Fruit fly (Drosophila melanogaster) whole organism, embryonic: ENCODE data around the gene Lim3.
A peak's percentile ranks its signal among the peaks of the same experiment; 100 is the strongest.

ENCODE experiments used
- Awh ChIP-seq: fragments of 200-800 bp; sonication (Bioruptor generic); IDR thresholded peaks from 2 replicates; pipeline ENCODE4, ENCODE4 v1.3.6; 2022; ENCODE audit warnings: missing biosample characterization, missing genetic modification characterization
- Blimp-1 ChIP-seq: fragments of 200-800 bp; sonication (Bioruptor generic); optimal IDR thresholded peaks from 3 replicates; lab custom pipeline; 2018; ENCODE audit warnings: missing biosample characterization, missing genetic modification characterization, mild to moderate bottlenecking, moderate library complexity, missing genetic modification reagents
- CG10462 ChIP-seq: fragments of 200-800 bp; sonication (Bioruptor generic); optimal IDR thresholded peaks from 2 replicates; lab custom pipeline; 2016; ENCODE audit warnings: missing biosample characterization, missing genetic modification characterization
- CG12071 ChIP-seq: fragments of 200-800 bp; sonication (Bioruptor generic); optimal IDR thresholded peaks from 3 replicates; lab custom pipeline; 2018; ENCODE audit warnings: missing biosample characterization, mild to moderate bottlenecking, missing genetic modification characterization
- CG12299 ChIP-seq: fragments of 200-800 bp; sonication (Bioruptor generic); optimal IDR thresholded peaks from 2 replicates; lab custom pipeline; 2018; ENCODE audit warnings: missing biosample characterization, mild to moderate bottlenecking, missing genetic modification characterization
- CG12391 ChIP-seq: fragments of 200-800 bp; sonication (Bioruptor generic); optimal IDR thresholded peaks from 3 replicates; lab custom pipeline; 2018; ENCODE audit warnings: missing biosample characterization, mild to moderate bottlenecking, missing genetic modification characterization, moderate library complexity
- CG14014 ChIP-seq: fragments of 200-800 bp; sonication (Bioruptor generic); IDR thresholded peaks from 2 replicates; pipeline ENCODE4 v1.3.6; 2022; ENCODE audit warnings: missing biosample characterization, missing genetic modification characterization
- CG1603 ChIP-seq: fragments of 200-800 bp; sonication (Bioruptor generic); optimal IDR thresholded peaks from 2 replicates; lab custom pipeline; 2019; ENCODE audit warnings: missing biosample characterization, mild to moderate bottlenecking, missing genetic modification characterization, moderate library complexity
- CG17612 ChIP-seq: fragments of 200-800 bp; sonication (Bioruptor generic); IDR thresholded peaks from 2 replicates; pipeline ENCODE4 v1.3.6; 2022; ENCODE audit warnings: missing biosample characterization, missing genetic modification characterization
- CG17802 ChIP-seq: fragments of 200-800 bp; sonication (Bioruptor generic); optimal IDR thresholded peaks from 2 replicates; lab custom pipeline; 2018; ENCODE audit warnings: missing biosample characterization, mild to moderate bottlenecking, missing genetic modification characterization, moderate library complexity
- CG17829 ChIP-seq: fragments of 200-800 bp; optimal IDR thresholded peaks from 2 replicates; lab custom pipeline; 2019; ENCODE audit warnings: missing biosample characterization, mild to moderate bottlenecking, missing genetic modification characterization, moderate library complexity
- CG17912 ChIP-seq: fragments of 200-800 bp; sonication (Bioruptor generic); optimal IDR thresholded peaks from 2 replicates; lab custom pipeline; 2018; ENCODE audit warnings: missing biosample characterization, mild to moderate bottlenecking, missing genetic modification characterization
- CG18599 ChIP-seq: fragments of 200-800 bp; sonication (Bioruptor generic); optimal IDR thresholded peaks from 3 replicates; lab custom pipeline; 2017; ENCODE audit warnings: missing biosample characterization, missing genetic modification characterization, mild to moderate bottlenecking, moderate library complexity, missing genetic modification reagents
- CG2889 ChIP-seq: fragments of 200-800 bp; sonication (Bioruptor generic); IDR thresholded peaks from 3 replicates; pipeline ENCODE4 v1.3.6; 2022; ENCODE audit warnings: missing biosample characterization, missing genetic modification characterization
- CG3065 ChIP-seq: fragments of 200-800 bp; sonication (Bioruptor generic); optimal IDR thresholded peaks from 2 replicates; lab custom pipeline; 2016; ENCODE audit warnings: missing biosample characterization, missing genetic modification characterization
- CG31441 ChIP-seq: fragments of 200-800 bp; sonication (Bioruptor generic); IDR thresholded peaks from 2 replicates; pipeline ENCODE4 v1.3.6; 2022; ENCODE audit warnings: missing biosample characterization, missing genetic modification characterization
- CG43689 ChIP-seq: fragments of 200-800 bp; sonication (Bioruptor generic); IDR thresholded peaks from 2 replicates; pipeline ENCODE4 v1.3.6; 2022; ENCODE audit warnings: missing biosample characterization, missing genetic modification characterization
- CG4730 ChIP-seq: fragments of 200-800 bp; sonication (Bioruptor generic); IDR thresholded peaks from 2 replicates; pipeline ENCODE4 v1.3.6; 2022; ENCODE audit warnings: missing biosample characterization, missing genetic modification characterization
- CG6175 ChIP-seq: fragments of 200-800 bp; sonication (Bioruptor generic); IDR thresholded peaks from 3 replicates; pipeline ENCODE4 v1.3.6; 2022; ENCODE audit warnings: missing biosample characterization, missing genetic modification characterization
- CG7372 ChIP-seq: fragments of 200-800 bp; sonication (Bioruptor generic); IDR thresholded peaks from 2 replicates; pipeline ENCODE4 v1.3.6; 2022; ENCODE audit warnings: missing biosample characterization, missing genetic modification characterization
- CG7745 ChIP-seq: fragments of 200-800 bp; sonication (Bioruptor generic); optimal IDR thresholded peaks from 2 replicates; lab custom pipeline; 2018; ENCODE audit warnings: missing biosample characterization, mild to moderate bottlenecking, missing genetic modification characterization, moderate library complexity
- CG7928 ChIP-seq: fragments of 200-800 bp; sonication (Bioruptor generic); optimal IDR thresholded peaks from 2 replicates; lab custom pipeline; 2017; ENCODE audit warnings: missing biosample characterization, mild to moderate bottlenecking, missing genetic modification characterization
- CG9609 ChIP-seq: fragments of 200-800 bp; sonication (Bioruptor generic); optimal IDR thresholded peaks from 3 replicates; lab custom pipeline; 2016; ENCODE audit warnings: missing biosample characterization, missing genetic modification characterization
- CG9727 ChIP-seq: fragments of 200-800 bp; sonication (Bioruptor generic); optimal IDR thresholded peaks from 3 replicates; lab custom pipeline; 2017; ENCODE audit warnings: missing biosample characterization, mild to moderate bottlenecking, missing genetic modification characterization
- Doc2 ChIP-seq: fragments of 200-800 bp; sonication (Bioruptor generic); IDR thresholded peaks from 2 replicates; pipeline ENCODE4 v1.3.6; 2022; ENCODE audit warnings: missing biosample characterization, missing genetic modification characterization
- Ets97D ChIP-seq: fragments of 200-800 bp; sonication (Bioruptor generic); optimal IDR thresholded peaks from 3 replicates; lab custom pipeline; 2016; ENCODE audit warnings: missing biosample characterization, missing genetic modification characterization
- Med ChIP-seq: fragments of 200-800 bp; sonication (Bioruptor generic); peaks from one replicate; lab custom pipeline; 2016; ENCODE audit warnings: missing biosample characterization, missing genetic modification characterization, mild to moderate bottlenecking, inconsistent platforms, moderate library complexity
- Myb ChIP-seq: fragments of 200-800 bp; sonication (Bioruptor generic); optimal IDR thresholded peaks from 2 replicates; lab custom pipeline; 2016; ENCODE audit warnings: missing biosample characterization, missing genetic modification characterization
- Nf-YB ChIP-seq: fragments of 200-800 bp; sonication (Bioruptor generic); optimal IDR thresholded peaks from 3 replicates; lab custom pipeline; 2019; ENCODE audit warnings: missing biosample characterization, mild to moderate bottlenecking, missing genetic modification characterization, moderate library complexity
- Usf ChIP-seq: fragments of 200-800 bp; sonication (Bioruptor generic); optimal IDR thresholded peaks from 2 replicates; lab custom pipeline; 2017; ENCODE audit warnings: missing genotype, missing biosample characterization, missing genetic modification characterization
- YL-1 ChIP-seq: fragments of 200-800 bp; sonication (Bioruptor generic); optimal IDR thresholded peaks from 3 replicates; lab custom pipeline; 2017; ENCODE audit warnings: missing biosample characterization, mild to moderate bottlenecking, missing genetic modification characterization
- chif ChIP-seq, 2 experiments: fragments of 200-800 bp; sonication (Bioruptor generic); optimal IDR thresholded peaks; 3 replicates each; lab custom pipeline; 2016; ENCODE audit warnings: missing biosample characterization in 2 of 2, missing genetic modification characterization in 2 of 2
- ci ChIP-seq: fragments of 200-800 bp; sonication (Bioruptor generic); IDR thresholded peaks from 3 replicates; pipeline ENCODE4 v1.3.6; 2022; ENCODE audit warnings: missing biosample characterization, missing genetic modification characterization
- dimm ChIP-seq: fragments of 200-800 bp; sonication (Bioruptor generic); IDR thresholded peaks from 2 replicates; pipeline ENCODE4 v1.3.6; 2022; ENCODE audit warnings: missing biosample characterization, missing genetic modification characterization
- disco-r ChIP-seq: fragments of 200-800 bp; sonication (Bioruptor generic); optimal IDR thresholded peaks from 2 replicates; lab custom pipeline; 2016; ENCODE audit warnings: missing biosample characterization, missing genetic modification characterization
- fd96Cb ChIP-seq: fragments of 200-800 bp; sonication (Bioruptor generic); optimal IDR thresholded peaks from 2 replicates; lab custom pipeline; 2018; ENCODE audit warnings: missing biosample characterization, mild to moderate bottlenecking, missing genetic modification characterization, moderate library complexity
- gfzf ChIP-seq: fragments of 200-800 bp; sonication (Bioruptor generic); optimal IDR thresholded peaks from 2 replicates; lab custom pipeline; 2016; ENCODE audit warnings: missing biosample characterization, mild to moderate bottlenecking, missing genetic modification characterization, moderate library complexity
- ham ChIP-seq: fragments of 200-800 bp; sonication (Bioruptor generic); IDR thresholded peaks from 2 replicates; pipeline ENCODE4 v1.3.6; 2022; ENCODE audit warnings: missing biosample characterization, missing genetic modification characterization
- mld ChIP-seq: fragments of 200-800 bp; sonication (Bioruptor generic); IDR thresholded peaks from 3 replicates; pipeline ENCODE4 v1.3.6; 2022; ENCODE audit warnings: missing biosample characterization, missing genetic modification characterization; ENCODE audit not compliant: partially characterized antibody
- nerfin-1 ChIP-seq: fragments of 200-800 bp; sonication (Bioruptor generic); optimal IDR thresholded peaks from 3 replicates; lab custom pipeline; 2019; ENCODE audit warnings: missing biosample characterization, mild to moderate bottlenecking, missing genetic modification characterization, moderate library complexity
- pb ChIP-seq: fragments of 200-800 bp; sonication (Bioruptor generic); optimal IDR thresholded peaks from 3 replicates; lab custom pipeline; 2016; ENCODE audit warnings: missing biosample characterization, missing genetic modification characterization
- pfk ChIP-seq: fragments of 200-800 bp; sonication (Bioruptor generic); optimal IDR thresholded peaks from 2 replicates; lab custom pipeline; 2018; ENCODE audit warnings: missing biosample characterization, mild to moderate bottlenecking, missing genetic modification characterization, moderate library complexity
- salm ChIP-seq: fragments of 200-800 bp; sonication (Bioruptor generic); optimal IDR thresholded peaks from 2 replicates; lab custom pipeline; 2018; ENCODE audit warnings: missing biosample characterization, mild to moderate bottlenecking, missing genetic modification characterization
- sc ChIP-seq, 3 experiments: fragments of >200 bp in 2 of 3; fragments of 200-800 bp in 1 of 3; sonication (Bioruptor generic) in 1 of 3; optimal IDR thresholded peaks; 2 replicates in 2 of 3; 3 replicates in 1 of 3; lab custom pipeline; 2017; ENCODE audit warnings: mild to moderate bottlenecking in 1 of 3, missing biosample characterization in 1 of 3, missing genetic modification characterization in 1 of 3, missing genetic modification reagents in 1 of 3
- slp2 ChIP-seq: fragments of 200-800 bp; sonication (Bioruptor generic); optimal IDR thresholded peaks from 2 replicates; lab custom pipeline; 2016; ENCODE audit warnings: missing biosample characterization, missing genetic modification characterization
- sna ChIP-seq: fragments of 200-800 bp; sonication (Bioruptor generic); IDR thresholded peaks from 2 replicates; pipeline ENCODE4 v1.3.6; 2022; ENCODE audit warnings: missing biosample characterization, missing genetic modification characterization; ENCODE audit not compliant: partially characterized antibody
- sob ChIP-seq: fragments of 200-800 bp; sonication (Bioruptor generic); IDR thresholded peaks from 2 replicates; pipeline ENCODE4 v1.3.6; 2022; ENCODE audit warnings: missing biosample characterization, missing genetic modification characterization
- toy ChIP-seq: fragments of 200-800 bp; sonication (Bioruptor generic); IDR thresholded peaks from 2 replicates; pipeline ENCODE4 v1.3.6; 2022; ENCODE audit warnings: missing biosample characterization, missing genetic modification characterization
- ttk ChIP-seq: fragments of 200-800 bp; sonication (Bioruptor generic); IDR thresholded peaks from 2 replicates; pipeline ENCODE4 v2.1.2; 2022; ENCODE audit warnings: missing biosample characterization, missing genetic modification characterization
- tup ChIP-seq: fragments of 200-800 bp; sonication (Bioruptor generic); optimal IDR thresholded peaks from 2 replicates; lab custom pipeline; 2016; ENCODE audit warnings: missing biosample characterization, mild to moderate bottlenecking, missing genetic modification characterization, moderate library complexity
- zen2 ChIP-seq: fragments of 200-800 bp; sonication (Bioruptor generic); IDR thresholded peaks from 3 replicates; pipeline ENCODE4 v1.3.6; 2022; ENCODE audit warnings: missing biosample characterization, missing genetic modification characterization; ENCODE audit not compliant: partially characterized antibody

Lim3 gene

DNA sequence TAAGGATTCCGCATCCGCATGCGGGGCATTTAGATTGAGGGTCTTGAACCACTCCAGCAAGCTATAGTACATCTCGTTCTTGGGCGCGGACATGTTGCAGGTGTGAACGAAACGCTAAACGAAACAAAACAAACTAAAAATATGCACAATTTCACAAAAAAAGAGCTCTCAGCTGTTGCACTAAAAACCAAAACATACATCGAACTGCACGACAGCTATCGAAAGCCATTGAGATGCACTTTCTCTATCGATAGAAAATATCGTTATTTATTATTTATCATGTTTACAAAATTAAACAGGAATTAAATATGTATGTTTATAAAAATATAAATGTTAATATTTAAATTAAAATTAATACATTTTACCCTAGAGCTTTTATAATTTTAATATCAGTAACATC, 74.9 kb downstream of the Lim3 start, which contains the start of gene hook (continued):
- TF ChIP-seq Ets97D (GFP tag; lab: Kevin White, UChicago), result no peak
- no peak for TF ChIP-seq CG1603 (tag; lab: Kevin White, UChicago)
- no peak for TF ChIP-seq Blimp-1 (GFP tag; lab: Kevin White, UChicago)
- TF ChIP-seq nerfin-1 (tag; lab: Kevin White, UChicago), result no peak
- no peak for TF ChIP-seq sc (optimal IDR thresholded peaks at IDR 0.05; lab: Kevin White, UChicago)
- TF ChIP-seq sc (GFP tag; optimal IDR thresholded peaks at IDR 0.05; lab: Kevin White, UChicago), result no peak
- TF ChIP-seq CG3065 (GFP tag; lab: Kevin White, UChicago), result no peak
- no peak for TF ChIP-seq Nf-YB
- TF ChIP-seq zen2 (GFP tag; lab: Robert Waterston, UW), result peak; percentile 75
- no peak for TF ChIP-seq CG18599 (GFP tag; lab: Kevin White, UChicago)
- no peak for TF ChIP-seq CG9609 (GFP tag; lab: Kevin White, UChicago)
- peak; percentile 14 for TF ChIP-seq CG12391 (tag; lab: Kevin White, UChicago)
- TF ChIP-seq CG17612 (GFP tag; lab: Robert Waterston, UW), result no peak
- TF ChIP-seq CG6175, result no peak
- TF ChIP-seq CG7745 (tag; lab: Kevin White, UChicago), result no peak
- TF ChIP-seq CG9727 (GFP tag; lab: Kevin White, UChicago), result no peak
- no peak for TF ChIP-seq CG43689 (GFP tag; lab: Robert Waterston, UW)
- no peak for TF ChIP-seq chif (GFP tag; optimal IDR thresholded peaks at IDR 0.05; lab: Kevin White, UChicago)
- no peak for TF ChIP-seq CG17912 (GFP tag; lab: Kevin White, UChicago)
- no peak for TF ChIP-seq CG2889 (GFP tag; lab: Robert Waterston, UW)
- no peak for TF ChIP-seq YL-1 (GFP tag; lab: Kevin White, UChicago)
- TF ChIP-seq Doc2 (GFP tag; lab: Robert Waterston, UW), result no peak
- TF ChIP-seq tup (GFP tag; lab: Kevin White, UChicago), result no peak
- TF ChIP-seq Usf, result no peak
- TF ChIP-seq disco-r (GFP tag; lab: Kevin White, UChicago), result no peak
- no peak for TF ChIP-seq salm (tag; lab: Kevin White, UChicago)
- TF ChIP-seq CG17829 (tag; lab: Kevin White, UChicago), result no peak
- TF ChIP-seq fd96Cb (tag; lab: Kevin White, UChicago), result no peak
- no peak for TF ChIP-seq pb (GFP tag; lab: Kevin White, UChicago)
- TF ChIP-seq ham (GFP tag; lab: Robert Waterston, UW), result no peak
- no peak for TF ChIP-seq slp2 (GFP tag; lab: Kevin White, UChicago)
- no peak for TF ChIP-seq CG4730 (GFP tag; lab: Robert Waterston, UW)
- TF ChIP-seq CG12071 (GFP tag; lab: Kevin White, UChicago), result no peak
- TF ChIP-seq CG17802 (tag; lab: Kevin White, UChicago), result no peak
- TF ChIP-seq CG10462, result no peak
- TF ChIP-seq ci (GFP tag; lab: Robert Waterston, UW), result no peak
- TF ChIP-seq dimm, result no peak
- no peak for TF ChIP-seq pfk (GFP tag; lab: Kevin White, UChicago)
- TF ChIP-seq Myb (GFP tag; lab: Kevin White, UChicago), result no peak
- peak; percentile 40 for TF ChIP-seq Med (GFP tag; lab: Kevin White, UChicago)
- no peak for TF ChIP-seq mld (GFP tag; lab: Robert Waterston, UW)
- TF ChIP-seq sna (GFP tag; lab: Robert Waterston, UW), result peak; percentile 82
- no peak for TF ChIP-seq ttk
- TF ChIP-seq toy (GFP tag; lab: Robert Waterston, UW), result no peak
- TF ChIP-seq CG14014 (GFP tag; lab: Robert Waterston, UW), result no peak
- TF ChIP-seq sob (GFP tag; lab: Robert Waterston, UW), result no peak
- TF ChIP-seq CG31441, result no peak
- no peak for TF ChIP-seq Awh (GFP tag; lab: Robert Waterston, UW)
- no peak for TF ChIP-seq CG7372 (GFP tag; lab: Robert Waterston, UW)
- no peak for TF ChIP-seq gfzf (GFP tag; lab: Kevin White, UChicago)
- no peak for TF ChIP-seq CG7928 (GFP tag; lab: Kevin White, UChicago)
- TF ChIP-seq CG12299 (tag; lab: Kevin White, UChicago), result no peak
